Worm (Caenorhabditis elegans) whole organism, L3 larva: ENCODE measurements around the gene npp-20.

Experiments
- ceh-9 ChIP-seq: sonication (generic microtip); optimal IDR thresholded peaks from 2 replicates; lab custom pipeline; 2018; ENCODE audit warnings: missing biosample characterization, missing genetic modification characterization
- egl-27 ChIP-seq: sonication (generic microtip); optimal IDR thresholded peaks from 4 replicates; lab custom pipeline; 2017; ENCODE audit warnings: missing biosample characterization, missing genetic modification reagents, missing genetic modification characterization
- elt-1 ChIP-seq: fragments of 150-350 bp; optimal IDR thresholded peaks from 2 replicates; lab custom pipeline; 2014; ENCODE audit warnings: missing biosample characterization, missing genetic modification characterization
- nhr-28 ChIP-seq: fragments of 150-350 bp; optimal IDR thresholded peaks from 2 replicates; lab custom pipeline; 2014; ENCODE audit warnings: missing biosample characterization, missing genetic modification characterization
- pqm-1 ChIP-seq: fragments of 150-350 bp; optimal IDR thresholded peaks from 2 replicates; lab custom pipeline; 2017; ENCODE audit warnings: missing biosample characterization, missing genetic modification characterization, inconsistent platforms
- skn-1 ChIP-seq: fragments of 150-350 bp; optimal IDR thresholded peaks from 2 replicates; lab custom pipeline; 2014; ENCODE audit warnings: missing biosample characterization, missing genetic modification characterization
- unc-39 ChIP-seq: sonication (generic microtip); optimal IDR thresholded peaks from 4 replicates; lab custom pipeline; 2017; ENCODE audit warnings: missing biosample characterization, missing genetic modification characterization
- unc-62 ChIP-seq: fragments of 150-350 bp; sonication (generic microtip); optimal IDR thresholded peaks from 4 replicates; lab custom pipeline; 2014; ENCODE audit warnings: missing biosample characterization, missing genetic modification reagents, missing genetic modification characterization

DNA sequence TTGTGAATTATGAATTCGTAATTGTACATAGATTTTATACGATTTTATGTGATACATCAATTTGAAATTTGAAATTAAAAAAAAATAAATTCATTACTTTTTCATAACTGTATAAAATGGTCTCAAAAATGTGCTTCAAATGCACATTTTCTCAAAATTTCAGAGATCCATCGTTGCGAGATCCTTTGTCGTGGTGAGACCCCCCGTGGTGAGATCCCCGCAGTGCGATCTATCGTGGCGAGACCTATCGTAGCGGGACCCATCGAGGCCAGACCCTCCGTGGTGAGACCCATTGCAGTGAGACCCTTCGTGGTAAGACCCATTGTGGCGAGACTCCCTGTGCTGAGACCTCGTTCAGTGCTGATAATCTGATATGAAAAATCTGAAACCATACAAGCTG is 36.4 kb downstream of the npp-20 start:
- TF ChIP-seq nhr-28 (tag; lab: Kevin White, UChicago) (no peak), unc-62 (no peak), unc-39 (tag; lab: Kevin White, UChicago) (no peak), pqm-1 (tag; lab: Kevin White, UChicago) (no peak), elt-1 (no peak), egl-27 (tag; lab: Kevin White, UChicago) (no peak), ceh-9 (tag; lab: Kevin White, UChicago) (no peak), skn-1 (tag; lab: Kevin White, UChicago) (no peak)
